Comparison of ENCODE assay signal across 1 worm cellular context in genomic region chrV:11225981-11226380, ce11.
TF ChIP-seq lines count a peak whose summit lies in the region.

TSS of gene bgal-1 (minus strand) at chrV:11226018.

TF ChIP-seq in whole organism, L1 larva, 84 proteins besides CTCF, POLR2A, EP300 and RAD21 (continued from another document):
- TF ChIP-seq egl-13 (tag; optimal IDR thresholded peaks at IDR 0.05; lab: Kevin White, UChicago) (no peak), nhr-20 (tag; optimal IDR thresholded peaks at IDR 0.05; lab: Kevin White, UChicago) (no peak), ceh-82 (tag; optimal IDR thresholded peaks at IDR 0.05; lab: Kevin White, UChicago) (no peak)
